Fruit fly (Drosophila melanogaster) whole organism, embryonic: ENCODE data around the gene Cpr65Ea.

Experiments
- ATbp ChIP-seq: fragments of 200-800 bp; sonication (Bioruptor generic); optimal IDR thresholded peaks from 2 replicates; lab custom pipeline; 2017; ENCODE audit warnings: missing biosample characterization, mild to moderate bottlenecking, missing genetic modification characterization, missing genetic modification reagents
- Asciz ChIP-seq: fragments of 200-800 bp; sonication (Bioruptor generic); optimal IDR thresholded peaks from 2 replicates; lab custom pipeline; 2017; ENCODE audit warnings: missing biosample characterization, mild to moderate bottlenecking, missing genetic modification characterization, missing genetic modification reagents
- Bteb2 ChIP-seq: fragments of 200-800 bp; sonication (Bioruptor generic); optimal IDR thresholded peaks from 2 replicates; lab custom pipeline; 2016; ENCODE audit warnings: missing biosample characterization, missing genetic modification characterization
- CG11723 ChIP-seq: fragments of 200-800 bp; sonication (Bioruptor generic); optimal IDR thresholded peaks from 2 replicates; lab custom pipeline; 2017; ENCODE audit warnings: missing biosample characterization, mild to moderate bottlenecking, missing genetic modification characterization
- CG12219 ChIP-seq: fragments of 200-800 bp; sonication (Bioruptor generic); optimal IDR thresholded peaks from 3 replicates; lab custom pipeline; 2018; ENCODE audit warnings: missing biosample characterization, mild to moderate bottlenecking, missing genetic modification characterization
- CG13424 ChIP-seq: fragments of 200-800 bp; sonication (Bioruptor generic); optimal IDR thresholded peaks from 2 replicates; lab custom pipeline; 2019; ENCODE audit warnings: missing biosample characterization, mild to moderate bottlenecking, missing genetic modification characterization, moderate library complexity
- CG14014 ChIP-seq: fragments of 200-800 bp; sonication (Bioruptor generic); IDR thresholded peaks from 2 replicates; pipeline ENCODE4 v1.3.6; 2022; ENCODE audit warnings: missing biosample characterization, missing genetic modification characterization
- CG14710 ChIP-seq: fragments of 200-800 bp; sonication (Bioruptor generic); optimal IDR thresholded peaks from 3 replicates; lab custom pipeline; 2019; ENCODE audit warnings: missing biosample characterization, mild to moderate bottlenecking, missing genetic modification characterization, moderate library complexity
- CG1602 ChIP-seq: fragments of 200-800 bp; sonication (Bioruptor generic); optimal IDR thresholded peaks from 3 replicates; lab custom pipeline; 2016; ENCODE audit warnings: missing biosample characterization, missing genetic modification characterization
- CG16779 ChIP-seq: fragments of 200-800 bp; sonication (Bioruptor generic); IDR thresholded peaks from 2 replicates; pipeline ENCODE4 v1.3.6; 2022; ENCODE audit warnings: missing biosample characterization, missing genetic modification characterization
- CG17359 ChIP-seq: fragments of 200-800 bp; sonication (Bioruptor generic); optimal IDR thresholded peaks from 3 replicates; lab custom pipeline; 2018; ENCODE audit warnings: missing biosample characterization, mild to moderate bottlenecking, missing genetic modification characterization, moderate library complexity
- CG17385 ChIP-seq: fragments of 200-800 bp; sonication (Bioruptor generic); optimal IDR thresholded peaks from 3 replicates; lab custom pipeline; 2018; ENCODE audit warnings: missing biosample characterization, mild to moderate bottlenecking, missing genetic modification characterization
- CG17612 ChIP-seq: fragments of 200-800 bp; sonication (Bioruptor generic); IDR thresholded peaks from 2 replicates; pipeline ENCODE4 v1.3.6; 2022; ENCODE audit warnings: missing biosample characterization, missing genetic modification characterization
- CG18262 ChIP-seq: fragments of 200-800 bp; optimal IDR thresholded peaks from 3 replicates; lab custom pipeline; 2019; ENCODE audit warnings: missing biosample characterization, mild to moderate bottlenecking, missing genetic modification characterization, moderate library complexity
- CG1832 ChIP-seq: fragments of 200-800 bp; sonication (Bioruptor generic); optimal IDR thresholded peaks from 2 replicates; lab custom pipeline; 2017; ENCODE audit warnings: missing biosample characterization, mild to moderate bottlenecking, missing genetic modification characterization, inconsistent platforms
- CG18599 ChIP-seq: fragments of 200-800 bp; sonication (Bioruptor generic); optimal IDR thresholded peaks from 3 replicates; lab custom pipeline; 2017; ENCODE audit warnings: missing biosample characterization, missing genetic modification characterization, mild to moderate bottlenecking, moderate library complexity, missing genetic modification reagents
- CG31388 ChIP-seq: fragments of 200-800 bp; sonication (Bioruptor generic); optimal IDR thresholded peaks from 2 replicates; lab custom pipeline; 2016; ENCODE audit warnings: missing biosample characterization, missing genetic modification characterization
- CG34376 ChIP-seq: fragments of 200-800 bp; sonication (Bioruptor generic); optimal IDR thresholded peaks from 2 replicates; lab custom pipeline; 2018; ENCODE audit warnings: missing biosample characterization, mild to moderate bottlenecking, missing genetic modification characterization
- CG4617 ChIP-seq: fragments of 200-800 bp; sonication (Bioruptor generic); optimal IDR thresholded peaks from 3 replicates; lab custom pipeline; 2016; ENCODE audit warnings: missing biosample characterization, missing genetic modification characterization, borderline replicate concordance
- CG7745 ChIP-seq: fragments of 200-800 bp; sonication (Bioruptor generic); optimal IDR thresholded peaks from 2 replicates; lab custom pipeline; 2018; ENCODE audit warnings: missing biosample characterization, mild to moderate bottlenecking, missing genetic modification characterization, moderate library complexity
- CG9876 ChIP-seq: fragments of 200-800 bp; sonication (Bioruptor generic); optimal IDR thresholded peaks from 2 replicates; lab custom pipeline; 2016; ENCODE audit warnings: missing biosample characterization, missing genetic modification characterization
- CTCF ChIP-seq: fragments of 200-800 bp; sonication (Bioruptor generic); optimal IDR thresholded peaks from 2 replicates; lab custom pipeline; 2017; ENCODE audit warnings: missing biosample characterization, mild to moderate bottlenecking, missing genetic modification characterization, moderate library complexity
- D ChIP-seq, 2 experiments: fragments of 200-800 bp in 1 of 2; fragments of >200 bp in 1 of 2; sonication (Bioruptor generic) in 1 of 2; optimal IDR thresholded peaks; 2 replicates in 1 of 2; 3 replicates in 1 of 2; lab custom pipeline; 2017; ENCODE audit warnings: mild to moderate bottlenecking in 1 of 2, missing biosample characterization in 1 of 2, missing genetic modification characterization in 1 of 2, missing genetic modification reagents in 1 of 2
- D19A ChIP-seq: fragments of 200-800 bp; optimal IDR thresholded peaks from 3 replicates; lab custom pipeline; 2019; ENCODE audit warnings: missing biosample characterization, mild to moderate bottlenecking, missing genetic modification characterization, moderate library complexity
- Deaf1 ChIP-seq: fragments of 200-800 bp; optimal IDR thresholded peaks from 3 replicates; lab custom pipeline; 2019; ENCODE audit warnings: missing biosample characterization, mild to moderate bottlenecking, missing genetic modification characterization, moderate library complexity
- Dek ChIP-seq: fragments of 200-800 bp; sonication (Bioruptor generic); optimal IDR thresholded peaks from 3 replicates; lab custom pipeline; 2019; ENCODE audit warnings: missing biosample characterization, mild to moderate bottlenecking, missing genetic modification characterization, moderate library complexity
- Drgx ChIP-seq: fragments of 200-800 bp; sonication (Bioruptor generic); IDR thresholded peaks from 2 replicates; pipeline ENCODE4 v1.3.6; 2022; ENCODE audit warnings: missing biosample characterization, missing genetic modification characterization
- HLHmδ ChIP-seq: fragments of 200-800 bp; sonication (Bioruptor generic); optimal IDR thresholded peaks from 2 replicates; lab custom pipeline; 2018; ENCODE audit warnings: missing biosample characterization, mild to moderate bottlenecking, missing genetic modification characterization, moderate library complexity
- HmgZ ChIP-seq: fragments of 200-800 bp; sonication (Bioruptor generic); optimal IDR thresholded peaks from 2 replicates; lab custom pipeline; 2018; ENCODE audit warnings: missing biosample characterization, mild to moderate bottlenecking, missing genetic modification characterization
- Lhr ChIP-seq: fragments of 200-800 bp; sonication (Bioruptor generic); optimal IDR thresholded peaks from 3 replicates; lab custom pipeline; 2017; ENCODE audit warnings: mild to moderate bottlenecking, missing biosample characterization, missing genetic modification reagents, missing genetic modification characterization
- Ptx1 ChIP-seq: fragments of 200-800 bp; sonication (Bioruptor generic); IDR thresholded peaks from 2 replicates; pipeline ENCODE4 v1.3.6; 2022; ENCODE audit warnings: missing biosample characterization, missing genetic modification characterization
- Sox102F ChIP-seq: fragments of 200-800 bp; sonication (Bioruptor generic); optimal IDR thresholded peaks from 2 replicates; lab custom pipeline; 2018; ENCODE audit warnings: missing biosample characterization, mild to moderate bottlenecking, missing genetic modification characterization, moderate library complexity
- br ChIP-seq: fragments of >200 bp; optimal IDR thresholded peaks from 2 replicates; lab custom pipeline; 2017
- bsh ChIP-seq, 2 experiments: fragments of 200-800 bp; sonication (Bioruptor generic); optimal IDR thresholded peaks; 2 replicates each; lab custom pipeline; 2017 to 2018; ENCODE audit warnings: mild to moderate bottlenecking in 2 of 2, missing biosample characterization in 2 of 2, missing genetic modification characterization in 2 of 2, moderate library complexity in 1 of 2
- dpn ChIP-seq, 2 experiments: fragments of 200-800 bp; sonication (Bioruptor generic); optimal IDR thresholded peaks; 3 replicates each; lab custom pipeline; 2016; ENCODE audit warnings: missing biosample characterization in 2 of 2, missing genetic modification characterization in 2 of 2
- gem ChIP-seq: fragments of 200-800 bp; sonication (Bioruptor generic); optimal IDR thresholded peaks from 2 replicates; lab custom pipeline; 2019; ENCODE audit warnings: missing biosample characterization, mild to moderate bottlenecking, missing genetic modification characterization, moderate library complexity
- jumu ChIP-seq: fragments of 200-800 bp; sonication (Bioruptor generic); optimal IDR thresholded peaks from 3 replicates; lab custom pipeline; 2016; ENCODE audit warnings: missing biosample characterization, missing genetic modification characterization
- mam ChIP-seq: fragments of 200-800 bp; sonication (Bioruptor generic); optimal IDR thresholded peaks from 3 replicates; lab custom pipeline; 2016; ENCODE audit warnings: missing biosample characterization, missing genetic modification characterization
- nmo ChIP-seq: fragments of 200-800 bp; sonication (Bioruptor generic); optimal IDR thresholded peaks from 2 replicates; lab custom pipeline; 2018; ENCODE audit warnings: missing biosample characterization, mild to moderate bottlenecking, missing genetic modification characterization, moderate library complexity
- run ChIP-seq: fragments of 200-800 bp; sonication (Bioruptor generic); optimal IDR thresholded peaks from 3 replicates; lab custom pipeline; 2018; ENCODE audit warnings: missing biosample characterization, mild to moderate bottlenecking, missing genetic modification characterization
- sens ChIP-seq: fragments of 200-800 bp; sonication (Bioruptor generic); peaks from one replicate; lab custom pipeline; 2016; ENCODE audit warnings: missing biosample characterization, missing genetic modification characterization
- shn ChIP-seq: fragments of 200-800 bp; sonication (Bioruptor generic); optimal IDR thresholded peaks from 3 replicates; lab custom pipeline; 2016; ENCODE audit warnings: missing biosample characterization, missing genetic modification characterization
- slbo ChIP-seq: fragments of 200-800 bp; sonication (Bioruptor generic); IDR thresholded peaks from 2 replicates; pipeline ENCODE4 v1.3.6; 2022; ENCODE audit warnings: missing biosample characterization, missing genetic modification characterization
- so ChIP-seq: fragments of 200-800 bp; sonication (Bioruptor generic); IDR thresholded peaks from 3 replicates; pipeline ENCODE4 v1.3.6; 2022; ENCODE audit warnings: missing biosample characterization, missing genetic modification characterization
- stc ChIP-seq: fragments of 200-800 bp; sonication (Bioruptor generic); IDR thresholded peaks from 2 replicates; pipeline ENCODE4 v1.3.6; 2022; ENCODE audit warnings: missing biosample characterization, missing genetic modification characterization
- sug ChIP-seq: fragments of 200-800 bp; optimal IDR thresholded peaks from 2 replicates; lab custom pipeline; 2019; ENCODE audit warnings: missing biosample characterization, mild to moderate bottlenecking, missing genetic modification characterization, moderate library complexity
- tap ChIP-seq: fragments of 200-800 bp; optimal IDR thresholded peaks from 3 replicates; lab custom pipeline; 2019; ENCODE audit warnings: missing biosample characterization, mild to moderate bottlenecking, missing genetic modification characterization, moderate library complexity
- tll ChIP-seq, 2 experiments: fragments of 200-800 bp in 1 of 2; fragments of >200 bp in 1 of 2; sonication (Bioruptor generic) in 1 of 2; optimal IDR thresholded peaks; 2 replicates each; lab custom pipeline; 2017 to 2019; ENCODE audit warnings: missing biosample characterization in 2 of 2, missing genetic modification characterization in 2 of 2, mild to moderate bottlenecking in 1 of 2, moderate library complexity in 1 of 2
- toy ChIP-seq: fragments of 200-800 bp; sonication (Bioruptor generic); IDR thresholded peaks from 2 replicates; pipeline ENCODE4 v1.3.6; 2022; ENCODE audit warnings: missing biosample characterization, missing genetic modification characterization
- ttk ChIP-seq: fragments of 200-800 bp; sonication (Bioruptor generic); IDR thresholded peaks from 2 replicates; pipeline ENCODE4 v2.1.2; 2022; ENCODE audit warnings: missing biosample characterization, missing genetic modification characterization
- zen2 ChIP-seq: fragments of 200-800 bp; sonication (Bioruptor generic); IDR thresholded peaks from 3 replicates; pipeline ENCODE4 v1.3.6; 2022; ENCODE audit warnings: missing biosample characterization, missing genetic modification characterization; ENCODE audit not compliant: partially characterized antibody

Cpr65Ea gene

DNA sequence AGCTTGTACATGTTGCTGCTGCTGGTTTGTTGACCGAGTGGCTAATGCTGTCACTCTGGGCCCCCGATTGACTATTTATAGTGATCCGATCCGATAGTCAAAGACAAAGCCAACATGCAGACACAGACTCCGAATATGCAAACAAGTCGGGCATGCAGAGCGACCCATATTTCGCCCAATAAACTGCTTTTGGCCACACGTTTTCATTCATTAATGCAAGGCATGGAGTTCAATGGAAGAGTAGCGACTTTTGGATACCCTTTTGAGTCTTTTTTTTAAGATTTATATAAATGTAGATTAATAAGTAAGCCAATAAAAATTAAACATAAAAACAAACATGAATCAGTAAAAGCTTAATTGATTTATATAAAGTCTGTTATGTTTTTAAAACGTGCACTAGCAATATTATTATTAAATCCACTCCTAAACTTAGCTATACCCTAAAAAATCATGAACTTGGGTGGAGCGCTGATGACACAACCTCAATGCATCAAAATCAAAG lies at the start of gene Cpr65Ea (continued):
- TF ChIP-seq CG7745 (no peak), ttk (GFP tag; lab: Robert Waterston, UW) (0 out of 2 replicates have a peak, but pooled peaks have one; percentile 23), shn (no peak), CG12219 (GFP tag; lab: Kevin White, UChicago) (no peak), toy (GFP tag; lab: Robert Waterston, UW) (no peak), HLHmδ (GFP tag; lab: Kevin White, UChicago) (no peak), Lhr (GFP tag; lab: Kevin White, UChicago) (no peak), tap (peak; percentile 33), jumu (no peak), CG34376 (no peak), CG1832 (no peak), zen2 (GFP tag; lab: Robert Waterston, UW) (no peak), run (no peak), CG17385 (GFP tag; lab: Kevin White, UChicago) (no peak), so (GFP tag; lab: Robert Waterston, UW) (0 out of 3 replicates have a peak, but pooled peaks have one; percentile 19), CG17359 (tag; lab: Kevin White, UChicago) (peak; percentile 18), dpn (GFP tag; optimal IDR thresholded peaks at IDR 0.05; lab: Kevin White, UChicago) (no peak), nmo (GFP tag; lab: Kevin White, UChicago) (peak; percentile 11), Drgx (no peak), CG14710 (tag; lab: Kevin White, UChicago) (no peak), Ptx1 (GFP tag; lab: Robert Waterston, UW) (peak; percentile 49), Dek (tag; lab: Kevin White, UChicago) (no peak), CG11723 (GFP tag; lab: Kevin White, UChicago) (no peak), br (no peak), slbo (GFP tag; lab: Robert Waterston, UW) (no peak), sug (no peak), Asciz (GFP tag; lab: Kevin White, UChicago) (peak; percentile 24), CG16779 (GFP tag; lab: Robert Waterston, UW) (no peak), CG14014 (GFP tag; lab: Robert Waterston, UW) (no peak), CTCF (no peak), HmgZ (tag; lab: Kevin White, UChicago) (no peak), Sox102F (GFP tag; lab: Kevin White, UChicago) (peak; percentile 56), CG17612 (no peak), D (optimal IDR thresholded peaks at IDR 0.05; lab: Kevin White, UChicago) (no peak), D (GFP tag; optimal IDR thresholded peaks at IDR 0.05; lab: Kevin White, UChicago) (no peak), CG13424 (tag; lab: Kevin White, UChicago) (peak; percentile 47), stc (GFP tag; lab: Robert Waterston, UW) (peak; percentile 32; the same call in 1 of the 2 replicates), tll (GFP tag; optimal IDR thresholded peaks at IDR 0.05; lab: Kevin White, UChicago) (no peak), Bteb2 (GFP tag; lab: Kevin White, UChicago) (no peak), mam (no peak), sens (GFP tag; lab: Kevin White, UChicago) (peak; percentile 43), Deaf1 (tag; lab: Kevin White, UChicago) (no peak), D19A (tag; lab: Kevin White, UChicago) (peak; percentile 42), gem (tag; lab: Kevin White, UChicago) (peak; percentile 54), CG18599 (GFP tag; lab: Kevin White, UChicago) (no peak), ATbp (GFP tag; lab: Kevin White, UChicago) (no peak), CG1602 (GFP tag; lab: Kevin White, UChicago) (no peak), bsh (GFP tag; optimal IDR thresholded peaks at IDR 0.05; lab: Kevin White, UChicago) (no peak), CG31388 (GFP tag; lab: Kevin White, UChicago) (no peak), CG9876 (GFP tag; lab: Kevin White, UChicago) (no peak), CG18262 (tag; lab: Kevin White, UChicago) (peak; percentile 5), CG4617 (GFP tag; lab: Kevin White, UChicago) (no peak)
